Fruit fly (Drosophila melanogaster) whole organism, wandering third instar larva: Measurements from ENCODE around the gene CG8001.

ENCODE experiments used
- Abd-B ChIP-seq: fragments of >200 bp; optimal IDR thresholded peaks from 2 replicates; lab custom pipeline; 2017; ENCODE audit warnings: missing biosample characterization, missing genetic modification characterization
- brk ChIP-seq: fragments of 200-800 bp; sonication (Bioruptor generic); optimal IDR thresholded peaks from 2 replicates; lab custom pipeline; 2016; ENCODE audit warnings: missing biosample characterization, mild to moderate bottlenecking, missing genetic modification characterization
- dl ChIP-seq, 2 experiments: fragments of 175-275, 200-275 bp in 1 of 2; fragments of 200-275 bp in 1 of 2; sonication (Bioruptor generic); optimal IDR thresholded peaks; lab custom pipeline; 2018; ENCODE audit warnings: mild to moderate bottlenecking in 2 of 2, missing biosample characterization in 2 of 2, missing genetic modification characterization in 2 of 2, moderate library complexity in 2 of 2; ENCODE audit not compliant: partially characterized antibody in 2 of 2, insufficient read depth in 1 of 2
- usp ChIP-seq: fragments of >200 bp; optimal IDR thresholded peaks from 2 replicates; lab custom pipeline; 2017; ENCODE audit warnings: missing biosample characterization, missing genetic modification characterization

- TF ChIP-seq dl (GFP tag; optimal IDR thresholded peaks at IDR 0.05; lab: Kevin White, UChicago; ENCODE audit: insufficient read depth in 1 of 2, partially characterized antibody in 2 of 2) = no peak
- TF ChIP-seq Abd-B (GFP tag; lab: Kevin White, UChicago) = no peak
- TF ChIP-seq usp (GFP tag; lab: Kevin White, UChicago) = no peak
- TF ChIP-seq brk = no peak
Observed at dm6 chr3L:1794943-1795696, 39.2 kb downstream of the CG8001 start, which contains the start of the genes alpha-Spec, dlt and Cdc37.
